Worm (Caenorhabditis elegans): Measurements from ENCODE around the gene F53H8.3.

ce11 chrX:991274-991673, 52.9 kb downstream of the F53H8.3 start, which contains the start of the genes C09E10.3 and dgk-1:
- TF ChIP-seq fkh-10 (GFP tag; optimal IDR thresholded peaks at IDR 0.05) (no peak), ceh-14 (tag; optimal IDR thresholded peaks at IDR 0.05) (no peak), elt-2 (tag; optimal IDR thresholded peaks at IDR 0.05) (no peak), lin-11 (tag; optimal IDR thresholded peaks at IDR 0.05) (no peak), hlh-15 (tag; optimal IDR thresholded peaks at IDR 0.05) (no peak), rnt-1 (tag; optimal IDR thresholded peaks at IDR 0.05) (no peak), unc-42 (tag; optimal IDR thresholded peaks at IDR 0.05) (no peak), pqm-1 (tag; optimal IDR thresholded peaks at IDR 0.05) (no peak), dmd-4 (tag; optimal IDR thresholded peaks at IDR 0.05; ENCODE audit: borderline replicate concordance) (no peak), ets-4 (tag; optimal IDR thresholded peaks at IDR 0.05) (no peak), fax-1 (tag; optimal IDR thresholded peaks at IDR 0.05) (no peak), nhr-11 (tag; optimal IDR thresholded peaks at IDR 0.05) (no peak)

Measured in whole organism, late embryonic.